Fruit fly (Drosophila melanogaster) whole organism, prepupa: ENCODE measurements around the gene DNAlig3.

Experiments used
- Blimp-1 ChIP-seq: fragments of 200-800 bp; sonication (Bioruptor generic); optimal IDR thresholded peaks from 3 replicates; lab custom pipeline; 2017; ENCODE audit warnings: missing biosample characterization, missing genetic modification characterization, mild to moderate bottlenecking, moderate library complexity, missing genetic modification reagents
- CG10669 ChIP-seq: fragments of 200-800 bp; sonication (Bioruptor generic); optimal IDR thresholded peaks from 3 replicates; lab custom pipeline; 2018; ENCODE audit warnings: missing biosample characterization, mild to moderate bottlenecking, missing genetic modification characterization, moderate library complexity
- CG11294 ChIP-seq: fragments of 200-800 bp; sonication (Bioruptor generic); IDR thresholded peaks from 2 replicates; pipeline ENCODE4 v1.3.6; 2022; ENCODE audit warnings: missing biosample characterization, missing genetic modification characterization
- CG11762 ChIP-seq: fragments of 200-800 bp; sonication (Bioruptor generic); optimal IDR thresholded peaks from 3 replicates; lab custom pipeline; 2016; ENCODE audit warnings: missing biosample characterization, missing genetic modification characterization; ENCODE audit not compliant: insufficient read depth
- CG11902 ChIP-seq: fragments of 200-800 bp; sonication (Bioruptor generic); optimal IDR thresholded peaks from 3 replicates; lab custom pipeline; 2016; ENCODE audit warnings: missing biosample characterization, missing genetic modification characterization
- CG15336 ChIP-seq: fragments of 200-800 bp; sonication (Bioruptor generic); IDR thresholded peaks from 2 replicates; pipeline ENCODE4 v1.3.6; 2022; ENCODE audit warnings: missing biosample characterization, missing genetic modification characterization
- CG16779 ChIP-seq: fragments of 200-800 bp; sonication (Bioruptor generic); optimal IDR thresholded peaks from 3 replicates; lab custom pipeline; 2017; ENCODE audit warnings: missing biosample characterization, mild to moderate bottlenecking, missing genetic modification characterization
- CG31627 ChIP-seq: fragments of 200-800 bp; sonication (Bioruptor generic); optimal IDR thresholded peaks from 3 replicates; lab custom pipeline; 2016; ENCODE audit warnings: missing biosample characterization, missing genetic modification characterization
- CG32006 ChIP-seq: fragments of 200-800 bp; sonication (Bioruptor generic); optimal IDR thresholded peaks from 3 replicates; lab custom pipeline; 2017; ENCODE audit warnings: missing biosample characterization, mild to moderate bottlenecking, missing genetic modification characterization
- CG34406 ChIP-seq: fragments of 200-800 bp; sonication (Bioruptor generic); optimal IDR thresholded peaks from 3 replicates; lab custom pipeline; 2016; ENCODE audit warnings: missing biosample characterization, missing genetic modification characterization
- CG3919 ChIP-seq: fragments of 200-800 bp; sonication (Bioruptor generic); optimal IDR thresholded peaks from 3 replicates; lab custom pipeline; 2016; ENCODE audit warnings: missing biosample characterization, missing genetic modification characterization
- CG4318 ChIP-seq: fragments of 200-800 bp; sonication (Bioruptor generic); optimal IDR thresholded peaks from 3 replicates; lab custom pipeline; 2017; ENCODE audit warnings: missing biosample characterization, mild to moderate bottlenecking, missing genetic modification characterization
- CG6163 ChIP-seq: fragments of 200-800 bp; sonication (Bioruptor generic); IDR thresholded peaks from 3 replicates; pipeline ENCODE4 v1.3.6; 2022; ENCODE audit warnings: missing biosample characterization, missing genetic modification characterization
- CG6792 ChIP-seq: fragments of 200-800 bp; sonication (Bioruptor generic); optimal IDR thresholded peaks from 3 replicates; lab custom pipeline; 2016; ENCODE audit warnings: missing biosample characterization, missing genetic modification characterization
- CG6808 ChIP-seq: fragments of 200-800 bp; sonication (Bioruptor generic); optimal IDR thresholded peaks from 3 replicates; lab custom pipeline; 2017; ENCODE audit warnings: missing biosample characterization, missing genetic modification characterization, mild to moderate bottlenecking, moderate library complexity, missing genetic modification reagents
- CG6854 ChIP-seq: fragments of 200-800 bp; sonication (Bioruptor generic); optimal IDR thresholded peaks from 2 replicates; lab custom pipeline; 2017; ENCODE audit warnings: missing biosample characterization, mild to moderate bottlenecking, missing genetic modification characterization
- CG8119 ChIP-seq: fragments of 200-800 bp; sonication (Bioruptor generic); IDR thresholded peaks from 3 replicates; pipeline ENCODE4 v1.3.6; 2022; ENCODE audit warnings: missing biosample characterization, missing genetic modification characterization
- CG9139 ChIP-seq: fragments of 200-800 bp; sonication (Bioruptor generic); optimal IDR thresholded peaks from 3 replicates; lab custom pipeline; 2017; ENCODE audit warnings: missing biosample characterization, mild to moderate bottlenecking, missing genetic modification characterization
- Eip78C ChIP-seq: fragments of 200-800 bp; sonication (Bioruptor generic); peaks from one replicate; lab custom pipeline; 2016; ENCODE audit warnings: missing biosample characterization, missing genetic modification characterization
- Eip93F ChIP-seq: fragments of 200-800 bp; sonication (Bioruptor generic); optimal IDR thresholded peaks from 2 replicates; lab custom pipeline; 2016; ENCODE audit warnings: missing biosample characterization, mild to moderate bottlenecking, missing genetic modification characterization
- Ets96B ChIP-seq: fragments of 200-800 bp; optimal IDR thresholded peaks from 2 replicates; lab custom pipeline; 2019; ENCODE audit warnings: missing biosample characterization, mild to moderate bottlenecking, missing genetic modification characterization, moderate library complexity
- Hr38 ChIP-seq: sonication (Bioruptor generic); optimal IDR thresholded peaks from 2 replicates; lab custom pipeline; 2016; ENCODE audit warnings: missing biosample characterization, missing genetic modification characterization
- Hr39 ChIP-seq: fragments of 200-800 bp; sonication (Bioruptor generic); optimal IDR thresholded peaks from 2 replicates; lab custom pipeline; 2016; ENCODE audit warnings: missing biosample characterization, missing genetic modification characterization
- Lpt ChIP-seq: fragments of 200-800 bp; sonication (Bioruptor generic); optimal IDR thresholded peaks from 3 replicates; lab custom pipeline; 2016; ENCODE audit warnings: missing biosample characterization, missing genetic modification characterization
- Met ChIP-seq: fragments of 200-800 bp; sonication (Bioruptor generic); optimal IDR thresholded peaks from 3 replicates; lab custom pipeline; 2016; ENCODE audit warnings: missing biosample characterization, missing genetic modification characterization
- Smox ChIP-seq: fragments of 200-800 bp; sonication (Bioruptor generic); optimal IDR thresholded peaks from 3 replicates; lab custom pipeline; 2016; ENCODE audit warnings: missing biosample characterization, missing genetic modification characterization
- Sox15 ChIP-seq: fragments of 200-800 bp; sonication (Bioruptor generic); optimal IDR thresholded peaks from 3 replicates; lab custom pipeline; 2016; ENCODE audit warnings: missing biosample characterization, missing genetic modification characterization
- achi ChIP-seq: fragments of 200-800 bp; sonication (Bioruptor generic); optimal IDR thresholded peaks from 3 replicates; lab custom pipeline; 2016; ENCODE audit warnings: missing biosample characterization, missing genetic modification characterization
- acj6 ChIP-seq: fragments of 200-800 bp; sonication (Bioruptor generic); optimal IDR thresholded peaks from 3 replicates; lab custom pipeline; 2016; ENCODE audit warnings: missing biosample characterization, missing genetic modification characterization
- cyc ChIP-seq: fragments of 200-800 bp; sonication (Bioruptor generic); optimal IDR thresholded peaks from 3 replicates; lab custom pipeline; 2016; ENCODE audit warnings: missing biosample characterization, missing genetic modification characterization
- dac ChIP-seq: fragments of 200-800 bp; sonication (Bioruptor generic); optimal IDR thresholded peaks from 2 replicates; lab custom pipeline; 2017; ENCODE audit warnings: missing biosample characterization, mild to moderate bottlenecking, missing genetic modification characterization
- dsx ChIP-seq: fragments of 200-800 bp; optimal IDR thresholded peaks from 3 replicates; lab custom pipeline; 2019; ENCODE audit warnings: missing biosample characterization, mild to moderate bottlenecking, missing genetic modification characterization, moderate library complexity; ENCODE audit not compliant: poor library complexity, severe bottlenecking
- esn ChIP-seq: fragments of 200-800 bp; sonication (Bioruptor generic); optimal IDR thresholded peaks from 2 replicates; lab custom pipeline; 2016; ENCODE audit warnings: missing biosample characterization, mild to moderate bottlenecking, missing genetic modification characterization, moderate library complexity
- fd59A ChIP-seq: fragments of 200-800 bp; sonication (Bioruptor generic); optimal IDR thresholded peaks from 2 replicates; lab custom pipeline; 2017; ENCODE audit warnings: missing biosample characterization, mild to moderate bottlenecking, missing genetic modification characterization, missing genetic modification reagents
- lz ChIP-seq: fragments of 200-800 bp; sonication (Bioruptor generic); optimal IDR thresholded peaks from 3 replicates; lab custom pipeline; 2016; ENCODE audit warnings: missing biosample characterization, missing genetic modification characterization
- net ChIP-seq: fragments of 200-800 bp; sonication (Bioruptor generic); optimal IDR thresholded peaks from 3 replicates; lab custom pipeline; 2016; ENCODE audit warnings: missing biosample characterization, missing genetic modification characterization
- salr ChIP-seq, 2 experiments: fragments of 200-800 bp; sonication (Bioruptor generic); optimal IDR thresholded peaks; 3 replicates each; lab custom pipeline; 2016 to 2018; ENCODE audit warnings: missing biosample characterization in 2 of 2, missing genetic modification characterization in 2 of 2, mild to moderate bottlenecking in 1 of 2
- spab ChIP-seq: fragments of 200-800 bp; sonication (Bioruptor generic); optimal IDR thresholded peaks from 2 replicates; lab custom pipeline; 2017; ENCODE audit warnings: missing biosample characterization, mild to moderate bottlenecking, missing genetic modification characterization, missing genetic modification reagents
- topi ChIP-seq: fragments of 200-800 bp; sonication (Bioruptor generic); optimal IDR thresholded peaks from 3 replicates; lab custom pipeline; 2016; ENCODE audit warnings: missing biosample characterization, missing genetic modification characterization
- vri ChIP-seq: fragments of 200-800 bp; sonication (Bioruptor generic); optimal IDR thresholded peaks from 3 replicates; lab custom pipeline; 2016; ENCODE audit warnings: missing biosample characterization, mild to moderate bottlenecking, missing genetic modification characterization

The DNAlig3 gene

dm6 chr3R:12363544-12363943 is 38.1 kb downstream of the DNAlig3 start:
- TF ChIP-seq CG11294 (GFP tag; lab: Robert Waterston, UW) (no peak), dsx (GFP tag; lab: Kevin White, UChicago) (peak; percentile 50)

- TF ChIP-seq CG31627 (GFP tag; lab: Kevin White, UChicago) = no peak
- no peak for TF ChIP-seq CG15336 (GFP tag; lab: Robert Waterston, UW)
- TF ChIP-seq CG16779 = no peak
These were observed 39.6 kb downstream of the DNAlig3 start for dm6 chr3R:12361962-12362497.

- TF ChIP-seq Blimp-1 = peak; percentile 75
- no peak for TF ChIP-seq CG34406 (GFP tag; lab: Kevin White, UChicago)
- TF ChIP-seq CG11902 (GFP tag; lab: Kevin White, UChicago) = no peak
- TF ChIP-seq CG4318 (GFP tag; lab: Kevin White, UChicago) = no peak
- no peak for TF ChIP-seq lz (GFP tag; lab: Kevin White, UChicago)
- no peak for TF ChIP-seq dac (GFP tag; lab: Kevin White, UChicago)
- TF ChIP-seq Eip93F = no peak
- no peak for TF ChIP-seq achi
- no peak for TF ChIP-seq CG6808 (GFP tag; lab: Kevin White, UChicago)
- no peak for TF ChIP-seq cyc
- TF ChIP-seq Lpt (GFP tag; lab: Kevin White, UChicago) = no peak
- TF ChIP-seq CG3919 (GFP tag; lab: Kevin White, UChicago) = peak; percentile 1
- no peak for TF ChIP-seq CG6792 (GFP tag; lab: Kevin White, UChicago)
- TF ChIP-seq CG6854 (GFP tag; lab: Kevin White, UChicago) = peak; percentile 26
- TF ChIP-seq Hr39 (GFP tag; lab: Kevin White, UChicago) = no peak
- no peak for TF ChIP-seq Met (GFP tag; lab: Kevin White, UChicago)
- TF ChIP-seq topi (GFP tag; lab: Kevin White, UChicago) = no peak
- no peak for TF ChIP-seq fd59A (GFP tag; lab: Kevin White, UChicago)
- no peak for TF ChIP-seq net (GFP tag; lab: Kevin White, UChicago)
- no peak for TF ChIP-seq Smox (GFP tag; lab: Kevin White, UChicago)
- no peak for TF ChIP-seq CG16779
- TF ChIP-seq Eip78C (GFP tag; lab: Kevin White, UChicago) = peak; percentile 57
- TF ChIP-seq CG32006 (GFP tag; lab: Kevin White, UChicago) = no peak
- TF ChIP-seq CG31627 (GFP tag; lab: Kevin White, UChicago) = no peak
- TF ChIP-seq CG6163 (GFP tag; lab: Robert Waterston, UW) = no peak
- no peak for TF ChIP-seq CG11294 (GFP tag; lab: Robert Waterston, UW)
- TF ChIP-seq salr (GFP tag; optimal IDR thresholded peaks at IDR 0.05; lab: Kevin White, UChicago) = no peak
- no peak for TF ChIP-seq CG10669 (GFP tag; lab: Kevin White, UChicago)
- no peak for TF ChIP-seq Sox15 (GFP tag; lab: Kevin White, UChicago)
These were observed 41.8 kb downstream of the DNAlig3 start, which contains the start of gene CG4115 for dm6 chr3R:12359837-12360236. Gene CG4115 (plus strand): TSS chr3R:12360008.

dm6 chr3R:12356044-12356443 is 45.6 kb downstream of the DNAlig3 start, which contains the start of gene MBD-R2:
Gene MBD-R2 (minus strand): TSS chr3R:12356265.
- TF ChIP-seq esn (GFP tag; lab: Kevin White, UChicago) = peak; percentile 8
- no peak for TF ChIP-seq CG3919 (GFP tag; lab: Kevin White, UChicago)
- TF ChIP-seq dsx (GFP tag; lab: Kevin White, UChicago) = no peak

dm6 chr3R:12352003-12352402 is 49.6 kb downstream of the DNAlig3 start, which contains the start of gene CG10041:
Gene CG10041 (minus strand): TSS chr3R:12352103.
- TF ChIP-seq Hr38 (no peak), Smox (GFP tag; lab: Kevin White, UChicago) (no peak), CG9139 (GFP tag; lab: Kevin White, UChicago) (no peak), acj6 (GFP tag; lab: Kevin White, UChicago) (no peak), Met (GFP tag; lab: Kevin White, UChicago) (no peak), CG11762 (GFP tag; lab: Kevin White, UChicago) (no peak), CG6854 (GFP tag; lab: Kevin White, UChicago) (no peak), Lpt (GFP tag; lab: Kevin White, UChicago) (no peak), Eip93F (no peak), CG31627 (GFP tag; lab: Kevin White, UChicago) (no peak), CG8119 (no peak), Sox15 (GFP tag; lab: Kevin White, UChicago) (no peak), CG11902 (GFP tag; lab: Kevin White, UChicago) (no peak), vri (no peak), cyc (no peak), Ets96B (tag; lab: Kevin White, UChicago) (no peak), spab (GFP tag; lab: Kevin White, UChicago) (no peak)
